Fruit fly (Drosophila melanogaster): ENCODE results near the gene nmd.
A peak's percentile ranks its signal among the peaks of the same experiment; 100 is the strongest.

nmd gene

dm6 chr2L:10255725-10256158 is 48.0 kb downstream of the nmd start, which contains the start of gene CG5676 (continued):
- TF ChIP-seq Gsc (GFP tag; IDR thresholded peaks at IDR 0.05) (no peak), CG32772 (GFP tag; IDR thresholded peaks at IDR 0.05) (no peak), ci (GFP tag; IDR thresholded peaks at IDR 0.05) (no peak), grn (GFP tag; optimal IDR thresholded peaks at IDR 0.05) (no peak), row (GFP tag; IDR thresholded peaks at IDR 0.05) (peak; percentile 50; the same call in 1 of the 3 replicates), dpn (GFP tag; optimal IDR thresholded peaks at IDR 0.05) (no peak), GATAe (GFP tag; conservative IDR thresholded peaks at IDR 0.05) (no peak), Dbx (GFP tag; IDR thresholded peaks at IDR 0.05) (no peak), Elba2 (GFP tag; optimal IDR thresholded peaks at IDR 0.05) (no peak), pros (GFP tag; optimal IDR thresholded peaks at IDR 0.05) (no peak), nom (GFP tag; optimal IDR thresholded peaks at IDR 0.05) (peak; percentile 4), cad (GFP tag; optimal IDR thresholded peaks at IDR 0.05) (no peak), chm (GFP tag; IDR thresholded peaks at IDR 0.05) (no peak), BEAF-32 (GFP tag; optimal IDR thresholded peaks at IDR 0.05) (peak; percentile 31), fd64A (GFP tag; optimal IDR thresholded peaks at IDR 0.05) (no peak), ewg (GFP tag; optimal IDR thresholded peaks at IDR 0.05) (no peak), kay (GFP tag; optimal IDR thresholded peaks at IDR 0.05) (no peak), pzg (GFP tag; optimal IDR thresholded peaks at IDR 0.05) (peak; percentile 71), ATbp (GFP tag; optimal IDR thresholded peaks at IDR 0.05) (no peak), lmd (GFP tag; IDR thresholded peaks at IDR 0.05) (no peak), esg (GFP tag; conservative IDR thresholded peaks at IDR 0.05) (no peak), maf-S (GFP tag; optimal IDR thresholded peaks at IDR 0.05) (no peak), dan (GFP tag; IDR thresholded peaks at IDR 0.05) (no peak), Ptx1 (GFP tag; IDR thresholded peaks at IDR 0.05) (no peak), CG4707 (GFP tag; optimal IDR thresholded peaks at IDR 0.05) (no peak), abd-A (tag; optimal IDR thresholded peaks at IDR 0.05) (no peak), CG11504 (tag; optimal IDR thresholded peaks at IDR 0.05) (no peak), Sry-β (GFP tag; optimal IDR thresholded peaks at IDR 0.05) (no peak), Hey (tag; optimal IDR thresholded peaks at IDR 0.05) (no peak), ro (GFP tag; IDR thresholded peaks at IDR 0.05) (no peak), CG10267 (tag; optimal IDR thresholded peaks at IDR 0.05) (peak; percentile 17), CG8924 (tag; optimal IDR thresholded peaks at IDR 0.05) (no peak), croc (GFP tag; conservative IDR thresholded peaks at IDR 0.05) (no peak), CG2129 (GFP tag; IDR thresholded peaks at IDR 0.05; ENCODE audit: partially characterized antibody) (no peak), zf30C (GFP tag; optimal IDR thresholded peaks at IDR 0.05) (no peak), Neu2 (GFP tag; optimal IDR thresholded peaks at IDR 0.05; ENCODE audit: borderline replicate concordance) (no peak), Tbp (GFP tag; optimal IDR thresholded peaks at IDR 0.05) (no peak), CG12071 (GFP tag; optimal IDR thresholded peaks at IDR 0.05) (no peak), CG18764 (GFP tag; optimal IDR thresholded peaks at IDR 0.05) (no peak), gce (GFP tag; IDR thresholded peaks at IDR 0.05) (no peak), cas (GFP tag; IDR thresholded peaks at IDR 0.05) (no peak), salm (tag; optimal IDR thresholded peaks at IDR 0.05) (no peak), CHES-1-like (GFP tag; optimal IDR thresholded peaks at IDR 0.05) (no peak), al (GFP tag; IDR thresholded peaks at IDR 0.05) (no peak), slou (GFP tag; optimal IDR thresholded peaks at IDR 0.05) (no peak), CG12942 (GFP tag; optimal IDR thresholded peaks at IDR 0.05) (no peak), ap (GFP tag; IDR thresholded peaks at IDR 0.05) (no peak), CG13424 (tag; optimal IDR thresholded peaks at IDR 0.05) (no peak), CG4328 (GFP tag; optimal IDR thresholded peaks at IDR 0.05) (no peak), Antp (GFP tag; optimal IDR thresholded peaks at IDR 0.05) (no peak), Myb (GFP tag; optimal IDR thresholded peaks at IDR 0.05) (no peak), E2f2 (GFP tag; IDR thresholded peaks at IDR 0.05) (0 out of 2 replicates have a peak, but pooled peaks have one; percentile 8)
